Fruit fly (Drosophila melanogaster) whole organism: Measurements from ENCODE around the gene Ir94h.

Experiments
- CG8478 ChIP-seq: fragments of >200 bp; optimal IDR thresholded peaks from 2 replicates; lab custom pipeline; 2018; ENCODE audit warnings: inconsistent platforms
- Dll ChIP-seq: fragments of >200 bp; optimal IDR thresholded peaks from 2 replicates; lab custom pipeline; 2017
- psq ChIP-seq: fragments of >200 bp; optimal IDR thresholded peaks from 2 replicates; lab custom pipeline; 2017

DNA sequence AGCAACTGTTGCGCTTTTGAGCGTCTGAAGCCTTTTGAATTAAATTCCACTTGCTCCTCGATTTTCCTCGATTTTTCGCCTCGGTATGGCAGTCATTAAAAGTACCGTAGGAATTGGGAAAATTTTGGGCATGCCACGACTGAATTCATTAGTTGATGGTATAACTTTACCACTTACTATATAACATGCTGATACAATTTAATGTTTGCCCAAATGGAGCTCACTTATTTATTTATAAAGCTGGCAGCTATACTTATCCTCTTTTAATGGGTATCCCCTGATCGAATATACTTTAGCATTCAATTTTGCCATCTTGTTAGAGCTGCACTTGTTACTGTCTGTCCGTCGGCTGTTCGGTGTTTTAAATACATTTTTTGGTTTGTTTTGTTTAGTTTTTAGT, 40.1 kb downstream of the Ir94h start:
- TF ChIP-seq psq (no peak), Dll (lab: Kevin White, UChicago) (no peak), CG8478 (lab: Kevin White, UChicago) (no peak)
